Worm (Caenorhabditis elegans): ENCODE data around the gene F38H4.5.

The F38H4.5 gene

ce11 chrIV:11857159-11857565 lies 5.2 kb downstream of the F38H4.5 start (continued):
- TF ChIP-seq F57C9.4 (tag; optimal IDR thresholded peaks at IDR 0.05) (no peak), F33H1.4 (GFP tag; IDR thresholded peaks at IDR 0.05) (no peak), gei-17 (GFP tag; optimal IDR thresholded peaks at IDR 0.05) (peak; percentile 7)

- no peak for TF ChIP-seq unc-130 (GFP tag; optimal IDR thresholded peaks at IDR 0.05)
- no peak for TF ChIP-seq C17E4.6 (GFP tag; IDR thresholded peaks at IDR 0.05)
- TF ChIP-seq zim-3 (tag; optimal IDR thresholded peaks at IDR 0.05), result no peak
Measured at ce11 chrIV:11858142-11858541, 6.2 kb downstream of the F38H4.5 start, which contains the start of gene let-92. TSS of gene let-92 (plus strand) at chrIV:11858442.

- TF ChIP-seq lin-40 (tag; optimal IDR thresholded peaks at IDR 0.05) (no peak), madf-6 (GFP tag; IDR thresholded peaks at IDR 0.05) (peak; percentile 62), attf-5 (GFP tag; optimal IDR thresholded peaks at IDR 0.05) (peak; percentile 27), ceh-79 (tag; optimal IDR thresholded peaks at IDR 0.05) (no peak), ekl-4 (GFP tag; IDR thresholded peaks at IDR 0.05) (no peak), let-607 (tag; optimal IDR thresholded peaks at IDR 0.05) (no peak), unc-130 (GFP tag; optimal IDR thresholded peaks at IDR 0.05) (peak; percentile 36), C17E4.6 (GFP tag; IDR thresholded peaks at IDR 0.05) (no peak), die-1 (tag; optimal IDR thresholded peaks at IDR 0.05) (no peak), unc-62 (GFP tag; optimal IDR thresholded peaks at IDR 0.05) (no peak), mel-28 (tag; optimal IDR thresholded peaks at IDR 0.05; ENCODE audit: borderline replicate concordance) (no peak), K11D2.4 (GFP tag; IDR thresholded peaks at IDR 0.05) (no peak), nfyb-1 (GFP tag; IDR thresholded peaks at IDR 0.05) (peak; percentile 47; the same call in 1 of the 2 replicates), gei-17 (GFP tag; optimal IDR thresholded peaks at IDR 0.05) (no peak), dox-1 (GFP tag; IDR thresholded peaks at IDR 0.05) (peak; percentile 28; the same call in 1 of the 2 replicates), ceh-100 (GFP tag; IDR thresholded peaks at IDR 0.05) (no peak), hrde-1 (tag; optimal IDR thresholded peaks at IDR 0.05; ENCODE audit: borderline replicate concordance) (peak; percentile 10), B0035.1 (tag; optimal IDR thresholded peaks at IDR 0.05) (peak; percentile 7), lin-54 (GFP tag; optimal IDR thresholded peaks at IDR 0.05) (peak; percentile 12), F52B5.7 (tag; optimal IDR thresholded peaks at IDR 0.05) (no peak), madf-10 (tag; optimal IDR thresholded peaks at IDR 0.05) (no peak), aptf-3 (GFP tag; IDR thresholded peaks at IDR 0.05) (0 out of 2 replicates have a peak, but pooled peaks have one; percentile 8), Y53F4B.3 (GFP tag; IDR thresholded peaks at IDR 0.05) (no peak), tlf-1 (GFP tag; optimal IDR thresholded peaks at IDR 0.05) (no peak), lin-26 (GFP tag; IDR thresholded peaks at IDR 0.05) (peak; percentile 80), attf-3 (GFP tag; conservative IDR thresholded peaks at IDR 0.05) (no peak), repo-1 (tag; optimal IDR thresholded peaks at IDR 0.05) (peak; percentile 46), egl-18 (GFP tag; IDR thresholded peaks at IDR 0.05) (no peak), hlh-12 (tag; optimal IDR thresholded peaks at IDR 0.05) (no peak), somi-1 (GFP tag; optimal IDR thresholded peaks at IDR 0.05) (no peak), nhr-120 (GFP tag; IDR thresholded peaks at IDR 0.05) (peak; percentile 20; the same call in 1 of the 2 replicates), rcor-1 (GFP tag; IDR thresholded peaks at IDR 0.05) (no peak), lsl-1 (GFP tag; optimal IDR thresholded peaks at IDR 0.05) (no peak), cebp-1 (GFP tag; IDR thresholded peaks at IDR 0.05) (no peak), cebp-1 (tag; optimal IDR thresholded peaks at IDR 0.05) (peak; percentile 53), F10E7.11 (tag; optimal IDR thresholded peaks at IDR 0.05) (no peak), snpc-3.4 (tag; optimal IDR thresholded peaks at IDR 0.05) (no peak), lag-1 (GFP tag; IDR thresholded peaks at IDR 0.05) (no peak), lir-1 (GFP tag; conservative IDR thresholded peaks at IDR 0.05) (no peak), hmg-1.2 (GFP tag; IDR thresholded peaks at IDR 0.05) (peak; percentile 28; the same call in 1 of the 2 replicates)
Measured at ce11 chrIV:11859995-11860605, 8.1 kb downstream of the F38H4.5 start, which contains the start of gene mob-1. TSS of gene mob-1 (plus strand) at chrIV:11860555.

Measured in whole organism, young adult.